Fruit fly (Drosophila melanogaster) whole organism, embryonic: ENCODE results near the gene CARPB.

Source experiments
- CG11560 ChIP-seq: fragments of 200-800 bp; sonication (Bioruptor generic); IDR thresholded peaks from 3 replicates; pipeline ENCODE4 v1.3.6; 2022; ENCODE audit warnings: missing biosample characterization, missing genetic modification characterization
- CG6765 ChIP-seq: fragments of 200-800 bp; sonication (Bioruptor generic); optimal IDR thresholded peaks from 3 replicates; lab custom pipeline; 2017; ENCODE audit warnings: missing biosample characterization, mild to moderate bottlenecking, missing genetic modification characterization
- Scr ChIP-seq: fragments of 200-800 bp; sonication (Bioruptor generic); IDR thresholded peaks from 2 replicates; pipeline ENCODE4 v1.3.6; 2022; ENCODE audit warnings: missing biosample characterization, missing genetic modification characterization; ENCODE audit not compliant: partially characterized antibody
- Stat92E ChIP-seq, 3 experiments: fragments of >200 bp in 2 of 3; fragments of 200-800 bp in 1 of 3; sonication (Bioruptor generic) in 1 of 3; optimal IDR thresholded peaks; 2 replicates each; lab custom pipeline; 2017 to 2019; ENCODE audit warnings: missing biosample characterization in 3 of 3, missing genetic modification characterization in 3 of 3, mild to moderate bottlenecking in 1 of 3, moderate library complexity in 1 of 3
- ftz-f1 ChIP-seq: fragments of 200-800 bp; sonication (Bioruptor generic); optimal IDR thresholded peaks from 2 replicates; lab custom pipeline; 2016; ENCODE audit warnings: missing biosample characterization, missing genetic modification characterization
- maf-S ChIP-seq: fragments of 200-800 bp; sonication (Bioruptor generic); optimal IDR thresholded peaks from 2 replicates; lab custom pipeline; 2016; ENCODE audit warnings: missing biosample characterization, missing genetic modification characterization

DNA sequence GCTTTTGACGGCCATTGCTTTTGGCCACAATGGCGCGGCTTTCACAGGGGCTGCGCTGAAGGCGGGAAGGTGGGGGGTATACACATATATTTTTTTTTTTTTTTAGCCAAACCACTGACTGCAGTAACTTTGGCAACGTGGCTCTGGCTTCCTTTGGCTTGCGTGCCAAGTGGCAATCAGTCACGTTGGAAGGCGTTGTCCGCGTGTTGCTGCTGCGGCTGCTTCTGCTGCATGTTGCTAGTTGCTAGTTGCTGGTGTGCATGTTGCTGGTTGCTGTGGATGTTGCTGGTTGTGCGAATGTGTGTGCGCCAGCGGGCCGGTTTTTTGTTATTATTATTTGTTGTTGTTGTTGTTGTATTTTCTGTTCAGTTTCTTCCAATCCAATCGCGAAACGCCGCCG is 11.9 kb upstream of the CARPB start:
- TF ChIP-seq Scr (GFP tag; lab: Robert Waterston, UW) (no peak), Stat92E (GFP tag; optimal IDR thresholded peaks at IDR 0.05; lab: Kevin White, UChicago) (no peak), maf-S (no peak), CG11560 (no peak), ftz-f1 (GFP tag; lab: Kevin White, UChicago) (no peak), CG6765 (GFP tag; lab: Kevin White, UChicago) (no peak)
